Fruit fly (Drosophila melanogaster): ENCODE results near the gene cact.

Gene cact

dm6 chr2L:16287602-16288392 is 38.2 kb downstream of the cact start, which contains the start of the genes crp and pkaap (continued):
- TF ChIP-seq nom (GFP tag; optimal IDR thresholded peaks at IDR 0.05): peak; percentile 65
- TF ChIP-seq CG11398 (GFP tag; optimal IDR thresholded peaks at IDR 0.05): peak; percentile 85
- peak; percentile 3 for TF ChIP-seq MESR4 (GFP tag; optimal IDR thresholded peaks at IDR 0.05)
- peak; percentile 93 for TF ChIP-seq Sry-δ (GFP tag; optimal IDR thresholded peaks at IDR 0.05)
- peak; percentile 43 for TF ChIP-seq CG6654 (GFP tag; optimal IDR thresholded peaks at IDR 0.05)
- peak; percentile 60 for TF ChIP-seq ftz-f1 (GFP tag; optimal IDR thresholded peaks at IDR 0.05)
- peak; percentile 95 for TF ChIP-seq CG33213 (GFP tag; optimal IDR thresholded peaks at IDR 0.05)
- TF ChIP-seq CG10209 (GFP tag; optimal IDR thresholded peaks at IDR 0.05): peak; percentile 71
- peak; percentile 36 for TF ChIP-seq luna (GFP tag; optimal IDR thresholded peaks at IDR 0.05)
- no peak for TF ChIP-seq Optix (GFP tag; IDR thresholded peaks at IDR 0.05)
- TF ChIP-seq trem (tag; optimal IDR thresholded peaks at IDR 0.05): peak; percentile 62
- TF ChIP-seq CG8765 (GFP tag; IDR thresholded peaks at IDR 0.05): no peak
- TF ChIP-seq CG9817 (tag; optimal IDR thresholded peaks at IDR 0.05): peak; percentile 70
- TF ChIP-seq slbo (GFP tag; IDR thresholded peaks at IDR 0.05): no peak
- TF ChIP-seq repo (GFP tag; optimal IDR thresholded peaks at IDR 0.05): peak; percentile 74
- TF ChIP-seq stc (GFP tag; IDR thresholded peaks at IDR 0.05): no peak
- no peak for TF ChIP-seq CG7963 (GFP tag; IDR thresholded peaks at IDR 0.05; ENCODE audit: partially characterized antibody)
- TF ChIP-seq CG10462 (GFP tag; optimal IDR thresholded peaks at IDR 0.05): peak; percentile 52
- peak; percentile 47 for TF ChIP-seq Deaf1 (tag; optimal IDR thresholded peaks at IDR 0.05)
- TF ChIP-seq CG6254 (GFP tag; optimal IDR thresholded peaks at IDR 0.05): peak; percentile 42
- no peak for TF ChIP-seq Oli (tag; optimal IDR thresholded peaks at IDR 0.05)
- TF ChIP-seq Gug (GFP tag; IDR thresholded peaks at IDR 0.05): peak; percentile 81
- no peak for TF ChIP-seq dysf (GFP tag; IDR thresholded peaks at IDR 0.05)
- peak; percentile 88 for TF ChIP-seq CG30403 (GFP tag; optimal IDR thresholded peaks at IDR 0.05)
- peak; percentile 45 for TF ChIP-seq fd3F (GFP tag; optimal IDR thresholded peaks at IDR 0.05)
- peak; percentile 75 for TF ChIP-seq Dek (tag; optimal IDR thresholded peaks at IDR 0.05)
- peak; percentile 2 to 78 for TF ChIP-seq crp (GFP tag; optimal IDR thresholded peaks at IDR 0.05)
- TF ChIP-seq en (GFP tag; optimal IDR thresholded peaks at IDR 0.05): peak; percentile 56
- TF ChIP-seq schlank (tag; optimal IDR thresholded peaks at IDR 0.05): peak; percentile 61
- peak; percentile 35 for TF ChIP-seq CG7928 (GFP tag; optimal IDR thresholded peaks at IDR 0.05)
- TF ChIP-seq CG8359 (GFP tag; optimal IDR thresholded peaks at IDR 0.05; ENCODE audit: borderline replicate concordance): peak; percentile 26
- TF ChIP-seq BtbVII (GFP tag; optimal IDR thresholded peaks at IDR 0.05): peak; percentile 70
- TF ChIP-seq HHEX (GFP tag; optimal IDR thresholded peaks at IDR 0.05): peak; percentile 75
- TF ChIP-seq HLH4C (GFP tag; IDR thresholded peaks at IDR 0.05; ENCODE audit: partially characterized antibody): no peak
- no peak for TF ChIP-seq C15 (GFP tag; IDR thresholded peaks at IDR 0.05)
- TF ChIP-seq CG18476 (GFP tag; optimal IDR thresholded peaks at IDR 0.05): peak; percentile 27
- TF ChIP-seq HLH54F (GFP tag; optimal IDR thresholded peaks at IDR 0.05): peak; percentile 89
- no peak for TF ChIP-seq seq (GFP tag; IDR thresholded peaks at IDR 0.05)
- TF ChIP-seq CrebB (tag; optimal IDR thresholded peaks at IDR 0.05): peak; percentile 84
- TF ChIP-seq Camta (GFP tag; optimal IDR thresholded peaks at IDR 0.05): peak; percentile 84
- no peak for TF ChIP-seq Awh (GFP tag; IDR thresholded peaks at IDR 0.05)
- no peak for TF ChIP-seq Rfx (GFP tag; IDR thresholded peaks at IDR 0.05)
- peak; percentile 71 for TF ChIP-seq CG17186 (GFP tag; optimal IDR thresholded peaks at IDR 0.05)
- TF ChIP-seq CG4617 (GFP tag; optimal IDR thresholded peaks at IDR 0.05; ENCODE audit: borderline replicate concordance): peak; percentile 98
- TF ChIP-seq CG2712 (tag; optimal IDR thresholded peaks at IDR 0.05): peak; percentile 77
- TF ChIP-seq CG13123 (GFP tag; optimal IDR thresholded peaks at IDR 0.05): peak; percentile 73
- peak; percentile 76 for TF ChIP-seq CG4820 (GFP tag; optimal IDR thresholded peaks at IDR 0.05)
- peak; percentile 74 for TF ChIP-seq CG6272 (GFP tag; IDR thresholded peaks at IDR 0.05)

Data from whole organism, embryonic.